Worm (Caenorhabditis elegans): ENCODE measurements around the gene pole-2.
A peak's percentile ranks its signal among the peaks of the same experiment; 100 is the strongest.

Gene pole-2

DNA sequence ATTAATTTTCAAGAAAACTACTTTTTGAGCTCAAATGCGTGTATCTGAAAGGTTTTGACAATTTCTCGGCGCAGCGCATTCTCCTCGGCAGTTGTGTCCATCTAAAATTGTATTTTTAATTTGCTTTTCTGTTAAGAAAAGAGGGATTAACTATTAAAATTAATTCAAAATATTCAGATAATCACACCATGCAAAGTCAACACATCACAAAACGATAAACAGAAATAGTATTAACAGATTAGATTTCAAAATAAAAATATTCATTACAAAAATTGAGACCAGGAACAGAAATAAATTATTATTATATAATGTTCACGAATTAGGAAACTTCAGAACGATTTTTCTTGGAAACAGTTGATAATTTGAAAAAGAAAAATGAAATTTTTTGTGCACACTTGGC, at the start of gene pole-2:
Gene pole-2 (minus strand): TSS at position 101 of the 400 bp plus-strand sequence.
- TF ChIP-seq F52B5.7 (tag; optimal IDR thresholded peaks at IDR 0.05): no peak
- TF ChIP-seq T07F8.4 (tag; optimal IDR thresholded peaks at IDR 0.05): no peak
- no peak for TF ChIP-seq sptf-2 (GFP tag; optimal IDR thresholded peaks at IDR 0.05)
- no peak for TF ChIP-seq K12H6.12 (tag; optimal IDR thresholded peaks at IDR 0.05)
- no peak for TF ChIP-seq K11D2.4 (GFP tag; IDR thresholded peaks at IDR 0.05)
- no peak for TF ChIP-seq ztf-22 (GFP tag; optimal IDR thresholded peaks at IDR 0.05)
- TF ChIP-seq snpc-4 (GFP tag; optimal IDR thresholded peaks at IDR 0.05): no peak
- peak in 1 of 4 experiments; percentile 14 for TF ChIP-seq snpc-4 (tag; optimal IDR thresholded peaks at IDR 0.05)
- TF ChIP-seq him-1 (tag; optimal IDR thresholded peaks at IDR 0.05): no peak
- no peak for TF ChIP-seq egl-44 (GFP tag; IDR thresholded peaks at IDR 0.05)
- TF ChIP-seq attf-5 (GFP tag; optimal IDR thresholded peaks at IDR 0.05): no peak
- no peak for TF ChIP-seq madf-8 (GFP tag; conservative IDR thresholded peaks at IDR 0.05)
- TF ChIP-seq lin-26 (GFP tag; IDR thresholded peaks at IDR 0.05): no peak
- TF ChIP-seq ama-1 (optimal IDR thresholded peaks at IDR 0.05): no peak
- peak in 1 of 2 experiments; percentile 60 for TF ChIP-seq ama-1 (GFP tag; optimal IDR thresholded peaks at IDR 0.05)
- TF ChIP-seq F55B11.4 (tag; optimal IDR thresholded peaks at IDR 0.05; ENCODE audit: borderline replicate concordance, insufficient read depth): no peak
- TF ChIP-seq Y53G8AR.9 (GFP tag; conservative IDR thresholded peaks at IDR 0.05): 0 out of 2 replicates have a peak, but pooled peaks have one; percentile 40
- TF ChIP-seq ceh-91 (GFP tag; IDR thresholded peaks at IDR 0.05): no peak
- no peak for TF ChIP-seq mes-4 (tag; optimal IDR thresholded peaks at IDR 0.05)
- TF ChIP-seq F22D6.2 (tag; optimal IDR thresholded peaks at IDR 0.05): no peak
- peak; percentile 3 for TF ChIP-seq F49E8.2 (tag; optimal IDR thresholded peaks at IDR 0.05; ENCODE audit: insufficient read depth)
- TF ChIP-seq ztf-25 (GFP tag; IDR thresholded peaks at IDR 0.05): no peak
- TF ChIP-seq snpc-1.1 (tag; optimal IDR thresholded peaks at IDR 0.05; ENCODE audit: insufficient read depth): no peak
- TF ChIP-seq ztf-3 (GFP tag; optimal IDR thresholded peaks at IDR 0.05): no peak
- no peak for TF ChIP-seq ceh-100 (GFP tag; IDR thresholded peaks at IDR 0.05)
- peak; percentile 16; the same call in 1 of the 2 replicates for TF ChIP-seq hsf-1 (GFP tag; IDR thresholded peaks at IDR 0.05)
- TF ChIP-seq Y67H2A.10 (GFP tag; conservative IDR thresholded peaks at IDR 0.05): no peak
- no peak for TF ChIP-seq nhr-179 (tag; optimal IDR thresholded peaks at IDR 0.05)

DNA sequence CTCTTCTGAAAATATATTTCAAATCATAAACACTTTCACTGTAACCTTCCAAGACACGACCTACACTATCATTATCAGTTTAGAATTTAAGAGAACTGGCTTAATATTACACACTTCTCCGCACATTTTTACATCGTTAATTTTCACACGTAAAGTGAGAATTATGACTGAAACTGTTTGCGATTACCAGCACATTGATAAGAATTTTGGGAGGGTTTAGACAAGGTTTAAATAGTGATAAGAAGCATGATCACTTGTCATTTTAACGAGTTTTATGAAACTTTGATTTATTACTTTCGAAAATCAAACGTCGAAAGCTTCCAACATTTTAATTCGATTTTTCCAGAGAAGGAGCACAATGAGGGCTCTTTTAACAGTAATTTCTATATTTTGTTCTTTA, 44.1 kb upstream of the pole-2 start, which contains the start of gene F21D5.3:
Gene F21D5.3 (plus strand): TSS at position 347 of the 400 bp plus-strand sequence.
- peak; percentile 1 for TF ChIP-seq snpc-4 (GFP tag; optimal IDR thresholded peaks at IDR 0.05)
- no peak for TF ChIP-seq snpc-4 (tag; optimal IDR thresholded peaks at IDR 0.05)
- TF ChIP-seq madf-6 (GFP tag; IDR thresholded peaks at IDR 0.05): peak; percentile 42
- no peak for TF ChIP-seq nhr-179 (tag; optimal IDR thresholded peaks at IDR 0.05)
- TF ChIP-seq attf-6 (GFP tag; IDR thresholded peaks at IDR 0.05): no peak
- peak; percentile 15 for TF ChIP-seq hrde-1 (tag; optimal IDR thresholded peaks at IDR 0.05; ENCODE audit: borderline replicate concordance)
- TF ChIP-seq nfya-1 (tag; optimal IDR thresholded peaks at IDR 0.05; ENCODE audit: borderline replicate concordance, insufficient read depth): no peak
- TF ChIP-seq lag-1 (GFP tag; IDR thresholded peaks at IDR 0.05): no peak
- TF ChIP-seq ets-4 (GFP tag; optimal IDR thresholded peaks at IDR 0.05): peak; percentile 10
- no peak for TF ChIP-seq Y53G8AR.9 (GFP tag; conservative IDR thresholded peaks at IDR 0.05)
- TF ChIP-seq K11D2.4 (GFP tag; IDR thresholded peaks at IDR 0.05): no peak
- no peak for TF ChIP-seq madf-3 (GFP tag; IDR thresholded peaks at IDR 0.05)
- no peak for TF ChIP-seq hmg-1.2 (GFP tag; IDR thresholded peaks at IDR 0.05)
- peak; percentile 67 for TF ChIP-seq nhr-80 (tag; optimal IDR thresholded peaks at IDR 0.05)
- no peak for TF ChIP-seq cebp-1 (GFP tag; IDR thresholded peaks at IDR 0.05)
- TF ChIP-seq cebp-1 (tag; optimal IDR thresholded peaks at IDR 0.05): peak; percentile 0
- no peak for TF ChIP-seq rpc-1 (optimal IDR thresholded peaks at IDR 0.05)
- no peak for TF ChIP-seq rpc-1 (tag; optimal IDR thresholded peaks at IDR 0.05)

Data from whole organism, young adult.